Worm (Caenorhabditis elegans) whole organism, young adult: ENCODE data around the gene Y57A10A.31.

Source experiments
- ama-1 ChIP-seq, 3 experiments: fragments of 150-350 bp in 1 of 3; sonication (generic microtip) in 2 of 3; optimal IDR thresholded peaks; 2 replicates each; lab custom pipeline; 2014 to 2018; ENCODE audit warnings: missing biosample characterization in 2 of 3, missing genetic modification characterization in 2 of 3, missing genetic modification reagents in 2 of 3
- attf-3 ChIP-seq: fragments of 200-800 bp; sonication (Bioruptor generic); conservative IDR thresholded peaks from 2 replicates; pipeline ENCODE4 v1.3.6; 2022; ENCODE audit warnings: missing genetic modification reagents, missing genetic modification characterization, missing compliant biosample characterization
- let-607 ChIP-seq, 2 experiments: fragments of 200-800 bp in 1 of 2; sonication (Bioruptor generic) in 1 of 2; sonication (generic microtip) in 1 of 2; optimal IDR thresholded peaks; 2 replicates each; lab custom pipeline; 2016 to 2018; ENCODE audit warnings: mild to moderate bottlenecking in 2 of 2, missing compliant biosample characterization in 2 of 2, missing genetic modification characterization in 2 of 2, moderate library complexity in 2 of 2, missing genotype in 1 of 2
- snpc-3.4 ChIP-seq: sonication (generic microtip); optimal IDR thresholded peaks from 2 replicates; lab custom pipeline; 2017; ENCODE audit warnings: missing genetic modification characterization, mild to moderate bottlenecking, missing compliant biosample characterization, antibody characterized with exemption, moderate library complexity, missing genotype, missing genetic modification reagents
- tlf-1 ChIP-seq: fragments of 200-800 bp; sonication (Bioruptor generic); optimal IDR thresholded peaks from 2 replicates; lab custom pipeline; 2018; ENCODE audit warnings: mild to moderate bottlenecking, missing genetic modification characterization, missing compliant biosample characterization
- ztf-3 ChIP-seq: fragments of 200-800 bp; sonication (Bioruptor generic); optimal IDR thresholded peaks from 2 replicates; lab custom pipeline; 2018; ENCODE audit warnings: mild to moderate bottlenecking, missing genetic modification characterization, missing compliant biosample characterization

- no peak for TF ChIP-seq tlf-1 (GFP tag; lab: Kevin White, UChicago)
- TF ChIP-seq let-607 (tag; optimal IDR thresholded peaks at IDR 0.05; lab: Kevin White, UChicago): no peak
- TF ChIP-seq ama-1 (optimal IDR thresholded peaks at IDR 0.05; lab: Kevin White, UChicago): no peak
- TF ChIP-seq ama-1 (GFP tag; optimal IDR thresholded peaks at IDR 0.05; lab: Kevin White, UChicago): no peak
- no peak for TF ChIP-seq snpc-3.4 (tag; lab: Kevin White, UChicago)
- TF ChIP-seq attf-3 (GFP tag; lab: Robert Waterston, UW): no peak
- TF ChIP-seq ztf-3: no peak
These were observed 32.1 kb upstream of the Y57A10A.31 start for ce11 chrII:12257095-12257494.
